Worm (Caenorhabditis elegans) whole organism, L1 larva: ENCODE data around the gene tag-340.

Experiments used
- aha-1 ChIP-seq: fragments of 150-350 bp; optimal IDR thresholded peaks from 2 replicates; lab custom pipeline; 2014; ENCODE audit warnings: missing biosample characterization, missing genetic modification characterization
- aly-2 ChIP-seq: fragments of 150-350 bp; optimal IDR thresholded peaks from 2 replicates; lab custom pipeline; 2014; ENCODE audit warnings: missing biosample characterization, missing genetic modification characterization
- ces-1 ChIP-seq: fragments of 150-350 bp; optimal IDR thresholded peaks from 2 replicates; lab custom pipeline; 2014; ENCODE audit warnings: missing biosample characterization, missing genetic modification reagents, missing genetic modification characterization
- elt-2 ChIP-seq: sonication (generic microtip); optimal IDR thresholded peaks from 2 replicates; lab custom pipeline; 2016; ENCODE audit warnings: missing genetic modification characterization, mild to moderate bottlenecking, inconsistent platforms, missing compliant biosample characterization, missing genetic modification reagents
- lsy-2 ChIP-seq, 2 experiments: fragments of 150-350 bp; optimal IDR thresholded peaks; 2 replicates each; lab custom pipeline; 2014; ENCODE audit warnings: missing biosample characterization in 2 of 2, missing genetic modification characterization in 2 of 2
- mep-1 ChIP-seq: fragments of 150-350 bp; optimal IDR thresholded peaks from 2 replicates; lab custom pipeline; 2014; ENCODE audit warnings: missing biosample characterization, missing genetic modification characterization
- nhr-76 ChIP-seq: sonication (generic microtip); optimal IDR thresholded peaks from 2 replicates; lab custom pipeline; 2017; ENCODE audit warnings: missing biosample characterization, missing genetic modification characterization
- nhr-84 ChIP-seq: sonication (generic microtip); optimal IDR thresholded peaks from 2 replicates; lab custom pipeline; 2017; ENCODE audit warnings: missing biosample characterization, missing genetic modification characterization
- pag-3 ChIP-seq: sonication (generic microtip); optimal IDR thresholded peaks from 2 replicates; lab custom pipeline; 2017; ENCODE audit warnings: missing genetic modification characterization, mild to moderate bottlenecking, missing compliant biosample characterization, antibody characterized with exemption, borderline replicate concordance; ENCODE audit not compliant: insufficient read depth
- pqm-1 ChIP-seq: sonication (generic microtip); optimal IDR thresholded peaks from 3 replicates; lab custom pipeline; 2017; ENCODE audit warnings: missing biosample characterization, missing genetic modification characterization
- sup-37 ChIP-seq: fragments of 200-800 bp; sonication (Bioruptor generic); optimal IDR thresholded peaks from 2 replicates; lab custom pipeline; 2018; ENCODE audit warnings: mild to moderate bottlenecking, missing genetic modification characterization, missing compliant biosample characterization
- tbx-2 ChIP-seq: sonication (generic microtip); optimal IDR thresholded peaks from 2 replicates; lab custom pipeline; 2016; ENCODE audit warnings: missing genetic modification characterization, missing compliant biosample characterization

DNA sequence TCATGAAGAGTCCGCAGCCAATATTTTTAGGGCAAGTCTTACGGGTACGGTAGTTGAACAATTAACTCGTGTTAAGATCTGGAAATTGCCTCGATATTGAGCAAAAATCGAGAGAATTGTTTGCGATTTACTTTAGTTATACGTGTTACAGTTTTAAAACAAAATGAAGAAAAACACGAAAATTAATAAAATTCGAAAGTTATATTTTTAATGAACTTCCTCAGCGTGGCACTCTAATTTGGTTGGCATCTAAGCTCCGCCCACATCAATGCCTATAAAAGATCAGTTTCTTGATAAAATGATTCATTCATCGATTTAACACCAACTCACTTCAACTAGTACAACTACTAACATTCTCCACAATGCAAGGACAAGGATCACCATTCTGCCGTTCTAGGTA lies 29.8 kb upstream of the tag-340 start, which contains the start of gene gipc-1:
- TF ChIP-seq elt-2, result no peak
- no peak for TF ChIP-seq aha-1 (tag; lab: Kevin White, UChicago)
- TF ChIP-seq aly-2 (tag; lab: Kevin White, UChicago), result no peak
- TF ChIP-seq pqm-1 (tag; lab: Kevin White, UChicago), result no peak
- TF ChIP-seq pag-3 (tag; lab: Kevin White, UChicago), result no peak
- TF ChIP-seq mep-1, result no peak
- no peak for TF ChIP-seq sup-37
- TF ChIP-seq lsy-2 (tag; optimal IDR thresholded peaks at IDR 0.05; lab: Kevin White, UChicago), result no peak
- TF ChIP-seq nhr-84 (tag; lab: Kevin White, UChicago), result no peak
- no peak for TF ChIP-seq ces-1 (GFP tag; lab: Kevin White, UChicago)
- no peak for TF ChIP-seq tbx-2 (tag; lab: Kevin White, UChicago)
- no peak for TF ChIP-seq nhr-76
